Fruit fly (Drosophila melanogaster): Measurements from ENCODE around the gene spi.

spi gene

dm6 chr2L:19528308-19528707 is 48.8 kb downstream of the spi start (continued):
- TF ChIP-seq Hmr (GFP tag; optimal IDR thresholded peaks at IDR 0.05) (peak; percentile 99), CG32767 (GFP tag; IDR thresholded peaks at IDR 0.05) (peak; percentile 93), CG32532 (GFP tag; IDR thresholded peaks at IDR 0.05) (peak; percentile 99), CG15601 (tag; optimal IDR thresholded peaks at IDR 0.05) (peak; percentile 68), so (GFP tag; IDR thresholded peaks at IDR 0.05) (peak; percentile 95), CoRest (tag; optimal IDR thresholded peaks at IDR 0.05) (peak; percentile 96), MBD-R2 (GFP tag; IDR thresholded peaks at IDR 0.05) (peak; percentile 98), Trl (optimal IDR thresholded peaks at IDR 0.05) (peak in 1 of 2 experiments; percentile 82), Trl (GFP tag; optimal IDR thresholded peaks at IDR 0.05) (peak; percentile 90), CG6813 (GFP tag; optimal IDR thresholded peaks at IDR 0.05) (peak; percentile 95), yki (optimal IDR thresholded peaks at IDR 0.05) (no peak), CTCF (GFP tag; optimal IDR thresholded peaks at IDR 0.05) (peak; percentile 45), Poxn (GFP tag; IDR thresholded peaks at IDR 0.05) (peak; percentile 96), CG15011 (GFP tag; optimal IDR thresholded peaks at IDR 0.05) (peak; percentile 97), Aef1 (GFP tag; IDR thresholded peaks at IDR 0.05) (peak; percentile 96), CG12942 (GFP tag; optimal IDR thresholded peaks at IDR 0.05) (peak; percentile 85), pfk (GFP tag; optimal IDR thresholded peaks at IDR 0.05) (peak; percentile 14), CG5180 (GFP tag; optimal IDR thresholded peaks at IDR 0.05) (no peak), CG3995 (GFP tag; optimal IDR thresholded peaks at IDR 0.05) (peak; percentile 84), ham (GFP tag; IDR thresholded peaks at IDR 0.05) (peak; percentile 95), CG7556 (GFP tag; optimal IDR thresholded peaks at IDR 0.05) (peak; percentile 95), CG3065 (GFP tag; optimal IDR thresholded peaks at IDR 0.05) (peak; percentile 74), Hsf (GFP tag; optimal IDR thresholded peaks at IDR 0.05) (peak; percentile 97), wor (GFP tag; IDR thresholded peaks at IDR 0.05) (peak; percentile 80), pita (GFP tag; optimal IDR thresholded peaks at IDR 0.05) (no peak), CG8359 (GFP tag; optimal IDR thresholded peaks at IDR 0.05; ENCODE audit: borderline replicate concordance) (peak; percentile 62), ara (GFP tag; IDR thresholded peaks at IDR 0.05) (peak; percentile 90), al (GFP tag; IDR thresholded peaks at IDR 0.05) (peak; percentile 97), BEAF-32 (GFP tag; optimal IDR thresholded peaks at IDR 0.05) (peak; percentile 3), maf-S (GFP tag; optimal IDR thresholded peaks at IDR 0.05) (peak; percentile 96), cas (GFP tag; IDR thresholded peaks at IDR 0.05) (peak; percentile 97), sim (GFP tag; IDR thresholded peaks at IDR 0.05) (peak; percentile 55; the same call in 1 of the 2 replicates), Lhr (GFP tag; optimal IDR thresholded peaks at IDR 0.05) (peak; percentile 25), Hand (GFP tag; optimal IDR thresholded peaks at IDR 0.05) (peak; percentile 96), jing (GFP tag; optimal IDR thresholded peaks at IDR 0.05) (peak; percentile 67), Chrac-16 (GFP tag; optimal IDR thresholded peaks at IDR 0.05) (peak; percentile 91), NfI (GFP tag; optimal IDR thresholded peaks at IDR 0.05) (peak; percentile 97), pnt (GFP tag; optimal IDR thresholded peaks at IDR 0.05) (peak; percentile 62), MTF-1 (GFP tag; optimal IDR thresholded peaks at IDR 0.05; ENCODE audit: borderline replicate concordance) (peak; percentile 80), CG8478 (optimal IDR thresholded peaks at IDR 0.05) (no peak), CG17385 (GFP tag; optimal IDR thresholded peaks at IDR 0.05) (peak; percentile 94), lilli (GFP tag; optimal IDR thresholded peaks at IDR 0.05) (peak; percentile 99), HmgD (GFP tag; optimal IDR thresholded peaks at IDR 0.05) (peak; percentile 83), phol (tag; optimal IDR thresholded peaks at IDR 0.05) (peak; percentile 84), fd3F (GFP tag; optimal IDR thresholded peaks at IDR 0.05) (peak; percentile 97), CG5245 (GFP tag; optimal IDR thresholded peaks at IDR 0.05) (peak; percentile 87), CG9437 (GFP tag; optimal IDR thresholded peaks at IDR 0.05) (peak; percentile 85), Asciz (GFP tag; optimal IDR thresholded peaks at IDR 0.05) (peak; percentile 80), CG12071 (GFP tag; optimal IDR thresholded peaks at IDR 0.05) (peak; percentile 96), zen (tag; optimal IDR thresholded peaks at IDR 0.05) (peak; percentile 78), nom (GFP tag; optimal IDR thresholded peaks at IDR 0.05) (peak; percentile 86), CG12155 (GFP tag; optimal IDR thresholded peaks at IDR 0.05) (peak; percentile 95)
